Worm (Caenorhabditis elegans) whole organism, L4 larva: ENCODE measurements around the gene C35B1.4.
A peak's percentile ranks its signal among the peaks of the same experiment; 100 is the strongest.

ENCODE experiments used
- D1046.2 ChIP-seq: fragments of 200-800 bp; sonication (Bioruptor generic); IDR thresholded peaks from 2 replicates; pipeline ENCODE4 v1.3.6; 2022; ENCODE audit warnings: missing genetic modification characterization, missing compliant biosample characterization
- R02D3.7 ChIP-seq: fragments of 150-350 bp; sonication (generic microtip); optimal IDR thresholded peaks from 3 replicates; lab custom pipeline; 2014; ENCODE audit warnings: missing biosample characterization, missing genetic modification characterization
- aha-1 ChIP-seq: fragments of 150-350 bp; peaks from one replicate; lab custom pipeline; 2014; ENCODE audit warnings: missing biosample characterization, missing genetic modification characterization
- aly-2 ChIP-seq: sonication (generic microtip); optimal IDR thresholded peaks from 2 replicates; lab custom pipeline; 2018; ENCODE audit warnings: missing biosample characterization, missing genetic modification characterization
- attf-4 ChIP-seq: sonication (generic microtip); optimal IDR thresholded peaks from 3 replicates; lab custom pipeline; 2017; ENCODE audit warnings: missing biosample characterization, missing genetic modification characterization
- ceh-20 ChIP-seq: fragments of 200-800 bp; sonication (Bioruptor generic); IDR thresholded peaks from 2 replicates; pipeline ENCODE4 v1.3.6; 2022; ENCODE audit warnings: missing genetic modification reagents, missing genetic modification characterization, missing compliant biosample characterization
- ces-1 ChIP-seq: fragments of 150-350 bp; sonication (generic microtip); optimal IDR thresholded peaks from 4 replicates; lab custom pipeline; 2014; ENCODE audit warnings: missing biosample characterization, missing genetic modification reagents, missing genetic modification characterization
- ctbp-1 ChIP-seq: fragments of 200-800 bp; sonication (Bioruptor generic); IDR thresholded peaks from 2 replicates; pipeline ENCODE4 v1.3.6; 2022; ENCODE audit warnings: missing genetic modification reagents, missing genetic modification characterization, missing compliant biosample characterization
- daf-16 ChIP-seq, 3 experiments: sonication (generic microtip); optimal IDR thresholded peaks; 2 replicates each; lab custom pipeline; 2016 to 2017; ENCODE audit warnings: missing genetic modification characterization in 3 of 3, missing genetic modification reagents in 3 of 3, mild to moderate bottlenecking in 2 of 3, missing compliant biosample characterization in 2 of 3, missing biosample characterization in 1 of 3, moderate library complexity in 1 of 3
- daf-19 ChIP-seq: fragments of 200-800 bp; sonication (Bioruptor generic); conservative IDR thresholded peaks from 2 replicates; pipeline ENCODE4 v1.3.6; 2022; ENCODE audit warnings: missing genetic modification characterization, missing compliant biosample characterization
- fkh-10 ChIP-seq: fragments of 150-350 bp; optimal IDR thresholded peaks from 2 replicates; lab custom pipeline; 2014; ENCODE audit warnings: missing biosample characterization, missing genetic modification reagents, missing genetic modification characterization
- hlh-11 ChIP-seq: fragments of 200-800 bp; sonication (Bioruptor generic); optimal IDR thresholded peaks from 2 replicates; lab custom pipeline; 2018; ENCODE audit warnings: mild to moderate bottlenecking, missing genetic modification characterization, missing compliant biosample characterization
- hlh-30 ChIP-seq: sonication (generic microtip); optimal IDR thresholded peaks from 2 replicates; lab custom pipeline; 2017; ENCODE audit warnings: antibody characterized with exemption, mild to moderate bottlenecking, missing genetic modification characterization, missing compliant biosample characterization; ENCODE audit not compliant: insufficient read depth
- lin-13 ChIP-seq: fragments of 150-350 bp; optimal IDR thresholded peaks from 2 replicates; lab custom pipeline; 2014; ENCODE audit warnings: missing biosample characterization, missing genetic modification reagents, missing genetic modification characterization
- lin-39 ChIP-seq: fragments of 150-350 bp; optimal IDR thresholded peaks from 2 replicates; lab custom pipeline; 2014; ENCODE audit warnings: missing biosample characterization, missing genetic modification reagents, missing genetic modification characterization
- lir-3 ChIP-seq: sonication (generic microtip); optimal IDR thresholded peaks from 2 replicates; lab custom pipeline; 2016; ENCODE audit warnings: mild to moderate bottlenecking, missing genetic modification characterization, missing compliant biosample characterization
- lsy-2 ChIP-seq, 2 experiments: fragments of 150-350 bp in 1 of 2; sonication (generic microtip) in 1 of 2; optimal IDR thresholded peaks; 2 replicates each; lab custom pipeline; 2014 to 2017; ENCODE audit warnings: missing biosample characterization in 2 of 2, missing genetic modification characterization in 2 of 2
- madf-9 ChIP-seq: fragments of 200-800 bp; sonication (Bioruptor generic); conservative IDR thresholded peaks from 2 replicates; pipeline ENCODE4 v1.3.6; 2022; ENCODE audit warnings: missing genetic modification reagents, missing genetic modification characterization, missing compliant biosample characterization
- mes-2 ChIP-seq: sonication (generic microtip); optimal IDR thresholded peaks from 2 replicates; lab custom pipeline; 2016; ENCODE audit warnings: missing genotype, mild to moderate bottlenecking, missing genetic modification characterization, missing compliant biosample characterization; ENCODE audit not compliant: poor library complexity, severe bottlenecking
- nhr-237 ChIP-seq: sonication (generic microtip); optimal IDR thresholded peaks from 2 replicates; lab custom pipeline; 2017; ENCODE audit warnings: missing biosample characterization, missing genetic modification characterization
- nhr-6 ChIP-seq: fragments of 150-350 bp; optimal IDR thresholded peaks from 2 replicates; lab custom pipeline; 2014; ENCODE audit warnings: missing biosample characterization, missing genetic modification characterization
- nhr-77 ChIP-seq: fragments of 150-350 bp; optimal IDR thresholded peaks from 2 replicates; lab custom pipeline; 2014; ENCODE audit warnings: missing biosample characterization, missing genetic modification characterization
- rbr-2 ChIP-seq: sonication (generic microtip); optimal IDR thresholded peaks from 2 replicates; lab custom pipeline; 2016; ENCODE audit warnings: missing genotype, missing genetic modification characterization, missing compliant biosample characterization
- set-16 ChIP-seq: fragments of 200-800 bp; sonication (Bioruptor generic); IDR thresholded peaks from 2 replicates; pipeline ENCODE4 v1.3.6; 2022; ENCODE audit warnings: missing genetic modification reagents, missing genetic modification characterization, missing compliant biosample characterization
- skn-1 ChIP-seq: fragments of 150-350 bp; optimal IDR thresholded peaks from 2 replicates; lab custom pipeline; 2014; ENCODE audit warnings: missing biosample characterization, missing genetic modification characterization
- unc-39 ChIP-seq: sonication (generic microtip); optimal IDR thresholded peaks from 2 replicates; lab custom pipeline; 2017; ENCODE audit warnings: missing biosample characterization, missing genetic modification characterization
- unc-62 ChIP-seq, 3 experiments: fragments of 150-350 bp in 1 of 3; sonication (generic microtip); optimal IDR thresholded peaks in 2 of 3; peaks in 1 of 3; 1 replicate in 1 of 3; 2 replicates in 2 of 3; lab custom pipeline; 2014 to 2017; ENCODE audit warnings: missing biosample characterization in 3 of 3, missing genetic modification characterization in 3 of 3, missing genetic modification reagents in 3 of 3, missing genotype in 1 of 3
- zfp-3 ChIP-seq: fragments of 200-800 bp; sonication (Bioruptor generic); conservative IDR thresholded peaks from 2 replicates; pipeline ENCODE4 v1.3.6; 2022; ENCODE audit warnings: missing genetic modification reagents, missing genetic modification characterization, missing compliant biosample characterization
- zip-2 ChIP-seq: fragments of 150-350 bp; optimal IDR thresholded peaks from 2 replicates; lab custom pipeline; 2014; ENCODE audit warnings: missing biosample characterization, missing genetic modification characterization
- ztf-7 ChIP-seq: fragments of 150-350 bp; optimal IDR thresholded peaks from 2 replicates; lab custom pipeline; 2014; ENCODE audit warnings: missing biosample characterization, missing genetic modification characterization

C35B1.4 gene

DNA sequence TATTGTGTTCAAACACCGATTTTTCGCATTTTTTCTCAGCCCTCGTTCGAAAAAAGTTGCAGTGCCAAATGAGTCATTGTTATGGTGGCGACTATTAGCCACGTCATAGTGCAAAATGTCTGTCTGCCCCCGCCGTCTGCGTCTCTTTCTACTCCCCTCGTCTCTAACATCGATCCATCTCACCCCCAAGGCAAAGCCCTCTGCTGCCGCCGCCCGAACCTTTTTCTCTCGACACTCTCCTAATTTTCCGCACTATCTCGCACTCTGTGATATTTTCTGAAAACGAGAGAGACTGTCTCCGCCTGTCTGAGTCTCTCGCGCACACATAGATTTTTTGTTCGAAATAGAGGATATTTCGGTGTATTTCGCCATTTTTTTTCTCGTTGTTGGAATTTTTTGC lies 13.5 kb downstream of the C35B1.4 start (continued):
- no peak for TF ChIP-seq zfp-3 (GFP tag; lab: Robert Waterston, UW)
- TF ChIP-seq unc-39 = no peak
- no peak for TF ChIP-seq zip-2

ce11 chrIV:4094364-4094763 lies 14.8 kb downstream of the C35B1.4 start:
- peak in 1 of 2 experiments; percentile 12 for TF ChIP-seq lsy-2 (tag; optimal IDR thresholded peaks at IDR 0.05; lab: Kevin White, UChicago)
- TF ChIP-seq ctbp-1 (GFP tag; lab: Robert Waterston, UW) = no peak
- TF ChIP-seq daf-16 (GFP tag; optimal IDR thresholded peaks at IDR 0.05; lab: Kevin White, UChicago) = peak in 1 of 2 experiments; percentile 69
- no peak for TF ChIP-seq daf-16 (tag; optimal IDR thresholded peaks at IDR 0.05; lab: Kevin White, UChicago)
- 0 out of 2 replicates have a peak, but pooled peaks have one; percentile 20 for TF ChIP-seq ceh-20 (GFP tag; lab: Robert Waterston, UW)
- peak; percentile 1 for TF ChIP-seq mes-2 (tag; lab: Kevin White, UChicago)
- TF ChIP-seq aha-1 (tag; lab: Kevin White, UChicago) = peak; percentile 86
- TF ChIP-seq unc-39 = no peak
- no peak for TF ChIP-seq D1046.2 (GFP tag; lab: Robert Waterston, UW)
- peak; percentile 16 for TF ChIP-seq hlh-11
- TF ChIP-seq madf-9 (GFP tag; lab: Robert Waterston, UW) = no peak
- TF ChIP-seq ztf-7 (tag; lab: Kevin White, UChicago) = no peak
- no peak for TF ChIP-seq aly-2

- TF ChIP-seq madf-9 (GFP tag; lab: Robert Waterston, UW) = peak; percentile 26; the same call in 1 of the 2 replicates
- TF ChIP-seq aha-1 (tag; lab: Kevin White, UChicago) = peak; percentile 61
- no peak for TF ChIP-seq ztf-7 (tag; lab: Kevin White, UChicago)
- TF ChIP-seq rbr-2 = no peak
Measured at ce11 chrIV:4096940-4097339, 17.3 kb downstream of the C35B1.4 start.

ce11 chrIV:4099773-4100172 lies 20.2 kb downstream of the C35B1.4 start:
- TF ChIP-seq fkh-10 (GFP tag; lab: Kevin White, UChicago) = no peak
- TF ChIP-seq nhr-77 (tag; lab: Kevin White, UChicago) = no peak
- TF ChIP-seq R02D3.7 (tag; lab: Kevin White, UChicago) = no peak
- TF ChIP-seq daf-16 (GFP tag; optimal IDR thresholded peaks at IDR 0.05; lab: Kevin White, UChicago) = peak in 1 of 2 experiments; percentile 95
- no peak for TF ChIP-seq daf-16 (tag; optimal IDR thresholded peaks at IDR 0.05; lab: Kevin White, UChicago)
- TF ChIP-seq hlh-30 (tag; lab: Kevin White, UChicago) = peak; percentile 45

DNA sequence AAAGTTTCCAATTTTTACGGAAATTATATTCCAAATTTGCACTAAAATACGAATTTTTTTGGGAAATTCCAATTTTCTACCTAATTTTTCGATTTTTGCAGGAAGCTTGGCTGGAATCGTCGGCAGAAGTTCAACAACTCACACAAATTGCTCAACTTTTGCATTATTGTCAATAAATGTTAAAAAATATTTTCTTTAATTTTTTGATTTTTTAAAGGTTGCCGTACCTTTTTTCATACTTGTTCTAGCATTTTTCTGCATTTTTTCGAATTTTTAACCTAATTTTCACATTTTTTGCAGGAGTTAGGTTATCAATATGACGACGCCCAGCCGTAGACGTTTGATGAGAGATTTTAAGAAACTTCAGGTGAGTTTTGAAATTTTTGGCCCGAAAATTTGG lies 23.1 kb downstream of the C35B1.4 start, which contains the start of gene ubc-1:
Gene ubc-1, plus strand, starts transcription at position 301 of the 400 bp plus-strand sequence.
- peak in 1 of 2 experiments; percentile 58 for TF ChIP-seq unc-62 (GFP tag; optimal IDR thresholded peaks at IDR 0.05 in 1 of 2; lab: Kevin White, UChicago)
- TF ChIP-seq unc-62 (tag; optimal IDR thresholded peaks at IDR 0.05; lab: Kevin White, UChicago) = no peak
- TF ChIP-seq set-16 (GFP tag; lab: Robert Waterston, UW) = no peak

ce11 chrIV:4108767-4109166 lies 29.2 kb downstream of the C35B1.4 start, which contains the start of gene C35B1.7:
Gene C35B1.7, plus strand, starts transcription at chrIV:4109067.
- TF ChIP-seq attf-4 (tag; lab: Kevin White, UChicago) = no peak
- no peak for TF ChIP-seq ctbp-1 (GFP tag; lab: Robert Waterston, UW)
- TF ChIP-seq hlh-30 (tag; lab: Kevin White, UChicago) = no peak
- TF ChIP-seq daf-19 (GFP tag; lab: Robert Waterston, UW) = no peak
- no peak for TF ChIP-seq ces-1 (GFP tag; lab: Kevin White, UChicago)
- no peak for TF ChIP-seq lin-13
- no peak for TF ChIP-seq skn-1
- TF ChIP-seq lin-39 (tag; lab: Kevin White, UChicago) = no peak
- TF ChIP-seq lir-3 = no peak
- TF ChIP-seq nhr-237 = no peak
- no peak for TF ChIP-seq nhr-6 (tag; lab: Kevin White, UChicago)
- no peak for TF ChIP-seq madf-9 (GFP tag; lab: Robert Waterston, UW)
